Fruit fly (Drosophila melanogaster): ENCODE measurements around the gene CG18787.
A peak's percentile ranks its signal among the peaks of the same experiment; 100 is the strongest.

CG18787 gene

dm6 chr2L:12044613-12045350 lies 45.6 kb upstream of the CG18787 start, which contains the start of gene CG6785 (continued):
- TF ChIP-seq lov (optimal IDR thresholded peaks at IDR 0.05) (no peak), lov (GFP tag; IDR thresholded peaks at IDR 0.05) (no peak), psq (GFP tag; optimal IDR thresholded peaks at IDR 0.05) (peak; percentile 58), CG9797 (GFP tag; optimal IDR thresholded peaks at IDR 0.05) (no peak), CG18262 (tag; optimal IDR thresholded peaks at IDR 0.05) (peak; percentile 71), CG11504 (tag; optimal IDR thresholded peaks at IDR 0.05) (peak; percentile 80), Ets65A (GFP tag) (no peak), Dip3 (GFP tag; optimal IDR thresholded peaks at IDR 0.05) (peak; percentile 61), Hmr (GFP tag; optimal IDR thresholded peaks at IDR 0.05) (peak; percentile 90), CoRest (tag; optimal IDR thresholded peaks at IDR 0.05) (peak; percentile 70), CG6175 (GFP tag; IDR thresholded peaks at IDR 0.05) (no peak), CG4730 (GFP tag; IDR thresholded peaks at IDR 0.05) (no peak), Ets97D (GFP tag; optimal IDR thresholded peaks at IDR 0.05) (peak; percentile 65), sd (tag; optimal IDR thresholded peaks at IDR 0.05) (peak; percentile 97), scrt (GFP tag; optimal IDR thresholded peaks at IDR 0.05) (peak; percentile 74), chm (GFP tag; IDR thresholded peaks at IDR 0.05) (peak; percentile 88), salm (tag; optimal IDR thresholded peaks at IDR 0.05) (peak; percentile 86), CG17802 (tag; optimal IDR thresholded peaks at IDR 0.05) (peak; percentile 24), so (GFP tag; IDR thresholded peaks at IDR 0.05) (peak; percentile 74; the same call in 2 of the 3 replicates), da (GFP tag; optimal IDR thresholded peaks at IDR 0.05) (peak; percentile 64), CG15601 (tag; optimal IDR thresholded peaks at IDR 0.05) (peak; percentile 92), fd64A (GFP tag; optimal IDR thresholded peaks at IDR 0.05) (peak; percentile 93), abd-A (tag; optimal IDR thresholded peaks at IDR 0.05) (peak; percentile 89), Gsc (GFP tag; IDR thresholded peaks at IDR 0.05) (no peak), ro (GFP tag; IDR thresholded peaks at IDR 0.05) (no peak), sens-2 (GFP tag; IDR thresholded peaks at IDR 0.05) (peak; percentile 29; the same call in 1 of the 2 replicates), C15 (GFP tag; IDR thresholded peaks at IDR 0.05) (no peak), gt (GFP tag; IDR thresholded peaks at IDR 0.05) (no peak), CG18011 (GFP tag; optimal IDR thresholded peaks at IDR 0.05) (peak; percentile 63), CHES-1-like (GFP tag; optimal IDR thresholded peaks at IDR 0.05) (peak; percentile 95), rib (GFP tag; IDR thresholded peaks at IDR 0.05) (no peak; the same call in 1 of the 2 replicates), CG7839 (tag; optimal IDR thresholded peaks at IDR 0.05) (peak; percentile 64), kay (GFP tag; optimal IDR thresholded peaks at IDR 0.05) (peak; percentile 77), cg (GFP tag; optimal IDR thresholded peaks at IDR 0.05) (peak; percentile 43), CG1832 (GFP tag; optimal IDR thresholded peaks at IDR 0.05) (no peak), danr (GFP tag; IDR thresholded peaks at IDR 0.05) (no peak), CG8359 (GFP tag; optimal IDR thresholded peaks at IDR 0.05; ENCODE audit: borderline replicate concordance) (peak; percentile 57), CG9932 (GFP tag; IDR thresholded peaks at IDR 0.05) (peak; percentile 30; the same call in 1 of the 2 replicates), CG31224 (GFP tag; IDR thresholded peaks at IDR 0.05) (no peak), cad (GFP tag; optimal IDR thresholded peaks at IDR 0.05) (no peak), Sox102F (GFP tag; optimal IDR thresholded peaks at IDR 0.05) (peak; percentile 80), tin (GFP tag; optimal IDR thresholded peaks at IDR 0.05) (peak; percentile 56), Fer2 (tag; optimal IDR thresholded peaks at IDR 0.05) (peak; percentile 53), CG7372 (GFP tag; IDR thresholded peaks at IDR 0.05) (no peak), CG15696 (tag; optimal IDR thresholded peaks at IDR 0.05) (peak; percentile 51), CG12769 (tag; optimal IDR thresholded peaks at IDR 0.05) (peak; percentile 81), corto (GFP tag; optimal IDR thresholded peaks at IDR 0.05) (peak; percentile 69), CG2116 (GFP tag; optimal IDR thresholded peaks at IDR 0.05) (peak; percentile 79), CG4424 (GFP tag; optimal IDR thresholded peaks at IDR 0.05) (peak; percentile 67), CG13296 (GFP tag; optimal IDR thresholded peaks at IDR 0.05) (peak; percentile 87)

Data from whole organism, embryonic.